Fruit fly (Drosophila melanogaster) whole organism, embryonic: ENCODE data around the gene Fer3.

Experiments
- ATbp ChIP-seq: fragments of 200-800 bp; sonication (Bioruptor generic); optimal IDR thresholded peaks from 2 replicates; lab custom pipeline; 2017; ENCODE audit warnings: missing biosample characterization, mild to moderate bottlenecking, missing genetic modification characterization, missing genetic modification reagents
- CG10543 ChIP-seq: fragments of 200-800 bp; sonication (Bioruptor generic); optimal IDR thresholded peaks from 3 replicates; lab custom pipeline; 2017; ENCODE audit warnings: missing biosample characterization, mild to moderate bottlenecking, missing genetic modification characterization, moderate library complexity
- CG10654 ChIP-seq: fragments of 200-800 bp; sonication (Bioruptor generic); optimal IDR thresholded peaks from 2 replicates; lab custom pipeline; 2016; ENCODE audit warnings: missing biosample characterization, missing genetic modification characterization
- CG12391 ChIP-seq: fragments of 200-800 bp; sonication (Bioruptor generic); optimal IDR thresholded peaks from 3 replicates; lab custom pipeline; 2018; ENCODE audit warnings: missing biosample characterization, mild to moderate bottlenecking, missing genetic modification characterization, moderate library complexity
- CG13894 ChIP-seq: fragments of 200-800 bp; sonication (Bioruptor generic); optimal IDR thresholded peaks from 3 replicates; lab custom pipeline; 2018; ENCODE audit warnings: missing biosample characterization, mild to moderate bottlenecking, missing genetic modification characterization, moderate library complexity
- CG15269 ChIP-seq: fragments of 200-800 bp; sonication (Bioruptor generic); optimal IDR thresholded peaks from 2 replicates; lab custom pipeline; 2018; ENCODE audit warnings: missing biosample characterization, mild to moderate bottlenecking, missing genetic modification characterization, moderate library complexity
- CG15514 ChIP-seq: fragments of 200-800 bp; sonication (Bioruptor generic); optimal IDR thresholded peaks from 3 replicates; lab custom pipeline; 2017; ENCODE audit warnings: missing biosample characterization, missing genetic modification characterization, mild to moderate bottlenecking, moderate library complexity, missing genetic modification reagents
- CG17361 ChIP-seq: fragments of 200-800 bp; sonication (Bioruptor generic); IDR thresholded peaks from 3 replicates; pipeline ENCODE4 v1.3.6; 2022; ENCODE audit warnings: missing biosample characterization, missing genetic modification characterization
- CG34422 ChIP-seq: fragments of 200-800 bp; sonication (Bioruptor generic); IDR thresholded peaks from 3 replicates; pipeline ENCODE4 v1.3.6; 2022; ENCODE audit warnings: missing biosample characterization, missing genetic modification characterization
- CG4730 ChIP-seq: fragments of 200-800 bp; sonication (Bioruptor generic); IDR thresholded peaks from 2 replicates; pipeline ENCODE4 v1.3.6; 2022; ENCODE audit warnings: missing biosample characterization, missing genetic modification characterization
- CG6175 ChIP-seq: fragments of 200-800 bp; sonication (Bioruptor generic); IDR thresholded peaks from 3 replicates; pipeline ENCODE4 v1.3.6; 2022; ENCODE audit warnings: missing biosample characterization, missing genetic modification characterization
- CG7556 ChIP-seq: fragments of 200-800 bp; sonication (Bioruptor generic); optimal IDR thresholded peaks from 2 replicates; lab custom pipeline; 2017; ENCODE audit warnings: missing biosample characterization, mild to moderate bottlenecking, missing genetic modification characterization
- CG8290 ChIP-seq, 3 experiments: fragments of 200-800 bp; sonication (Bioruptor generic); optimal IDR thresholded peaks; 2 replicates each; lab custom pipeline; 2016 to 2019; ENCODE audit warnings: missing biosample characterization in 3 of 3, missing genetic modification characterization in 3 of 3, mild to moderate bottlenecking in 2 of 3, moderate library complexity in 1 of 3
- CG8765 ChIP-seq: fragments of 200-800 bp; sonication (Bioruptor generic); IDR thresholded peaks from 2 replicates; pipeline ENCODE4 v1.3.6; 2022; ENCODE audit warnings: missing biosample characterization, missing genetic modification characterization
- CG8944 ChIP-seq: fragments of 200-800 bp; sonication (Bioruptor generic); optimal IDR thresholded peaks from 3 replicates; lab custom pipeline; 2016; ENCODE audit warnings: missing biosample characterization, missing genetic modification characterization
- CG9437 ChIP-seq: fragments of 200-800 bp; sonication (Bioruptor generic); optimal IDR thresholded peaks from 2 replicates; lab custom pipeline; 2018; ENCODE audit warnings: missing biosample characterization, mild to moderate bottlenecking, missing genetic modification characterization
- CoRest ChIP-seq: fragments of 200-800 bp; sonication (Bioruptor generic); optimal IDR thresholded peaks from 3 replicates; lab custom pipeline; 2018; ENCODE audit warnings: missing biosample characterization, mild to moderate bottlenecking, missing genetic modification characterization, moderate library complexity
- Dek ChIP-seq: fragments of 200-800 bp; sonication (Bioruptor generic); optimal IDR thresholded peaks from 3 replicates; lab custom pipeline; 2019; ENCODE audit warnings: missing biosample characterization, mild to moderate bottlenecking, missing genetic modification characterization, moderate library complexity
- Doc3 ChIP-seq: fragments of 200-800 bp; sonication (Bioruptor generic); IDR thresholded peaks from 3 replicates; pipeline ENCODE4 v1.3.6; 2022; ENCODE audit warnings: missing biosample characterization, missing genetic modification characterization; ENCODE audit not compliant: partially characterized antibody
- Fer1 ChIP-seq: fragments of 200-800 bp; sonication (Bioruptor generic); optimal IDR thresholded peaks from 2 replicates; lab custom pipeline; 2017; ENCODE audit warnings: missing biosample characterization, mild to moderate bottlenecking, missing genetic modification characterization
- GATAe ChIP-seq: fragments of 200-800 bp; sonication (Bioruptor generic); conservative IDR thresholded peaks from 2 replicates; pipeline ENCODE4 v1.3.6; 2022; ENCODE audit warnings: missing biosample characterization, missing genetic modification characterization
- MBD-R2 ChIP-seq: fragments of 200-800 bp; sonication (Bioruptor generic); IDR thresholded peaks from 2 replicates; pipeline ENCODE4 v1.3.6; 2022; ENCODE audit warnings: missing biosample characterization, missing genetic modification characterization
- Oaz ChIP-seq: fragments of 200-800 bp; sonication (Bioruptor generic); IDR thresholded peaks from 2 replicates; pipeline ENCODE4 v1.3.6; 2022; ENCODE audit warnings: missing biosample characterization, missing genetic modification characterization
- Xbp1 ChIP-seq: fragments of 200-800 bp; sonication (Bioruptor generic); optimal IDR thresholded peaks from 3 replicates; lab custom pipeline; 2016; ENCODE audit warnings: missing biosample characterization, mild to moderate bottlenecking, missing genetic modification characterization
- bigmax ChIP-seq: fragments of 200-800 bp; sonication (Bioruptor generic); optimal IDR thresholded peaks from 2 replicates; lab custom pipeline; 2018; ENCODE audit warnings: missing biosample characterization, mild to moderate bottlenecking, missing genetic modification characterization
- br ChIP-seq: fragments of >200 bp; optimal IDR thresholded peaks from 2 replicates; lab custom pipeline; 2017
- caup ChIP-seq: fragments of 200-800 bp; sonication (Bioruptor generic); optimal IDR thresholded peaks from 3 replicates; lab custom pipeline; 2017; ENCODE audit warnings: missing biosample characterization, mild to moderate bottlenecking, missing genetic modification characterization, moderate library complexity; ENCODE audit not compliant: severe bottlenecking
- chm ChIP-seq: fragments of 200-800 bp; sonication (Bioruptor generic); IDR thresholded peaks from 2 replicates; pipeline ENCODE4 v1.3.6; 2022; ENCODE audit warnings: missing biosample characterization, missing genetic modification characterization
- cwo ChIP-seq: fragments of 200-800 bp; sonication (Bioruptor generic); optimal IDR thresholded peaks from 3 replicates; lab custom pipeline; 2017; ENCODE audit warnings: missing biosample characterization, missing genetic modification characterization, mild to moderate bottlenecking, moderate library complexity, missing genetic modification reagents
- ewg ChIP-seq: fragments of 200-800 bp; sonication (Bioruptor generic); optimal IDR thresholded peaks from 3 replicates; lab custom pipeline; 2017; ENCODE audit warnings: mild to moderate bottlenecking, missing biosample characterization, missing genetic modification reagents, missing genetic modification characterization
- exex ChIP-seq: fragments of 200-800 bp; sonication (Bioruptor generic); optimal IDR thresholded peaks from 4 replicates; lab custom pipeline; 2018; ENCODE audit warnings: missing biosample characterization, mild to moderate bottlenecking, missing genetic modification characterization, moderate library complexity
- grn ChIP-seq: fragments of 200-800 bp; sonication (Bioruptor generic); optimal IDR thresholded peaks from 3 replicates; lab custom pipeline; 2017; ENCODE audit warnings: missing biosample characterization, missing genetic modification characterization
- hkb ChIP-seq, 2 experiments: fragments of 200-800 bp in 1 of 2; fragments of >200 bp in 1 of 2; sonication (Bioruptor generic) in 1 of 2; IDR thresholded peaks in 1 of 2; optimal IDR thresholded peaks in 1 of 2; 2 replicates each; pipeline versions ENCODE4 v1.3.6 to Lab custom; 2017 to 2022; ENCODE audit warnings: missing biosample characterization in 1 of 2, missing genetic modification characterization in 1 of 2
- hth ChIP-seq: fragments of >200 bp; optimal IDR thresholded peaks from 2 replicates; lab custom pipeline; 2017; ENCODE audit warnings: inconsistent platforms
- mirr ChIP-seq: fragments of 200-800 bp; sonication (Bioruptor generic); optimal IDR thresholded peaks from 3 replicates; lab custom pipeline; 2018; ENCODE audit warnings: missing biosample characterization, mild to moderate bottlenecking, missing genetic modification characterization
- org-1 ChIP-seq: fragments of 200-800 bp; sonication (Bioruptor generic); optimal IDR thresholded peaks from 2 replicates; lab custom pipeline; 2017; ENCODE audit warnings: missing biosample characterization, missing genetic modification characterization
- prd ChIP-seq, 3 experiments: fragments of >200 bp in 2 of 3; fragments of 200-800 bp in 1 of 3; sonication (Bioruptor generic) in 1 of 3; optimal IDR thresholded peaks in 2 of 3; IDR thresholded peaks in 1 of 3; 2 replicates in 2 of 3; 3 replicates in 1 of 3; pipeline versions ENCODE4 v1.3.6 to Lab custom; 2017 to 2022; ENCODE audit warnings: missing biosample characterization in 1 of 3, missing genetic modification characterization in 1 of 3
- sc ChIP-seq, 3 experiments: fragments of >200 bp in 2 of 3; fragments of 200-800 bp in 1 of 3; sonication (Bioruptor generic) in 1 of 3; optimal IDR thresholded peaks; 2 replicates in 2 of 3; 3 replicates in 1 of 3; lab custom pipeline; 2017; ENCODE audit warnings: mild to moderate bottlenecking in 1 of 3, missing biosample characterization in 1 of 3, missing genetic modification characterization in 1 of 3, missing genetic modification reagents in 1 of 3
- scrt ChIP-seq: fragments of 200-800 bp; sonication (Bioruptor generic); optimal IDR thresholded peaks from 2 replicates; lab custom pipeline; 2018; ENCODE audit warnings: missing biosample characterization, mild to moderate bottlenecking, missing genetic modification characterization, moderate library complexity
- sd ChIP-seq: fragments of 200-800 bp; sonication (Bioruptor generic); optimal IDR thresholded peaks from 3 replicates; lab custom pipeline; 2018; ENCODE audit warnings: missing biosample characterization, mild to moderate bottlenecking, missing genetic modification characterization, moderate library complexity
- sens-2 ChIP-seq: fragments of 200-800 bp; sonication (Bioruptor generic); IDR thresholded peaks from 2 replicates; pipeline ENCODE4 v1.3.6; 2022; ENCODE audit warnings: missing biosample characterization, missing genetic modification characterization
- seq ChIP-seq: fragments of 200-800 bp; sonication (Bioruptor generic); IDR thresholded peaks from 2 replicates; pipeline ENCODE4 v1.3.6; 2022; ENCODE audit warnings: missing biosample characterization, missing genetic modification characterization
- sug ChIP-seq: fragments of 200-800 bp; optimal IDR thresholded peaks from 2 replicates; lab custom pipeline; 2019; ENCODE audit warnings: missing biosample characterization, mild to moderate bottlenecking, missing genetic modification characterization, moderate library complexity
- unpg ChIP-seq: fragments of 200-800 bp; sonication (Bioruptor generic); optimal IDR thresholded peaks from 3 replicates; lab custom pipeline; 2018; ENCODE audit warnings: missing biosample characterization, mild to moderate bottlenecking, missing genetic modification characterization, moderate library complexity

Gene Fer3

dm6 chr3R:11669017-11669953, 24.8 kb downstream of the Fer3 start (continued):
- no peak for TF ChIP-seq Xbp1
- no peak for TF ChIP-seq CoRest (tag; lab: Kevin White, UChicago)
- TF ChIP-seq ATbp (GFP tag; lab: Kevin White, UChicago): no peak
- peak; percentile 52 for TF ChIP-seq mirr (GFP tag; lab: Kevin White, UChicago)
- no peak for TF ChIP-seq MBD-R2 (GFP tag; lab: Robert Waterston, UW)
- peak; percentile 96 for TF ChIP-seq hkb (optimal IDR thresholded peaks at IDR 0.05; lab: Kevin White, UChicago)
- TF ChIP-seq hkb (GFP tag; IDR thresholded peaks at IDR 0.05; lab: Robert Waterston, UW): 0 out of 2 replicates have a peak, but pooled peaks have one; percentile 19
- TF ChIP-seq CG17361 (GFP tag; lab: Robert Waterston, UW): no peak
- no peak for TF ChIP-seq CG9437 (GFP tag; lab: Kevin White, UChicago)
- TF ChIP-seq bigmax (GFP tag; lab: Kevin White, UChicago): no peak
- no peak for TF ChIP-seq br
- TF ChIP-seq CG4730 (GFP tag; lab: Robert Waterston, UW): no peak
- TF ChIP-seq Oaz: no peak
- no peak for TF ChIP-seq CG8944
- no peak for TF ChIP-seq org-1 (GFP tag; lab: Kevin White, UChicago)
- no peak for TF ChIP-seq CG7556 (GFP tag; lab: Kevin White, UChicago)
- TF ChIP-seq CG34422 (GFP tag; lab: Robert Waterston, UW): no peak
- TF ChIP-seq GATAe: no peak
- TF ChIP-seq CG6175: peak; percentile 71
- TF ChIP-seq cwo: peak; percentile 6
- TF ChIP-seq ewg (GFP tag; lab: Kevin White, UChicago): no peak
- TF ChIP-seq exex (tag; lab: Kevin White, UChicago): peak; percentile 6
- no peak for TF ChIP-seq CG8765 (GFP tag; lab: Robert Waterston, UW)
- TF ChIP-seq Doc3: 0 out of 3 replicates have a peak, but pooled peaks have one; percentile 31
- no peak for TF ChIP-seq CG10654

DNA sequence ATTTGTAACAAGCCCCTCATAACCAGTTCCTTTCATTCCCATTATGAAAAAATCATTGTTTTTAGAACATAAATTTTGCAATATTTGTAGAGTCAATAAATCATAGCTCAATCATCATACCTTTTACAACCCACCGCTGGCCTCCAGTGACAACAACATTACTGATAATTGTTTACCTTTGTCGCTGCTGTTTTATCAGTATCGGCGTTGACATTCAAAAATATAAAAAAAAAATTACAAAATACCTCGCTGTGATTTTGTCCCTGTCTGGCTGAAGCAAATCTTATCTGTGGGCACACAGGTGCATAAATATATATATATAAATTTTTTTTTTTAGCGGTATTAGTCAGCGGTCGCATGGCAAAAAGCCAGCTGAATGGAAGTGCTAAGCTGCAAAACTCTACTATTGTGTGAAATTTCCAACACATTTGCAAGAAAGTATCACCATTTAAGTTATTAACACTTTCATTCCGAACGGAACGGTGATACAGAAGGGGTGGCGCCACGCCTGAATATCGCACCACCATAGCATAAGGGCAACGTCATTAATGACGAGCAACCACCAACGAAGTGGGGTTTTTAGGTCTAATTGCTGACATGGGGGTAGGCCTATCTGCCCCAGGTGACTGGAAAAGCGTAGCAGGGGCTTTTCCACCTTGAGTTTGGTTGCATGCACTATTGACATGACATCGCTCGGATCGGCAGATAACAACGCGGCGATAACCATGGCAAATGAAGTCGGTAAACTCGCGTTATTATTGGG, 28.0 kb downstream of the Fer3 start:
- TF ChIP-seq scrt (GFP tag; lab: Kevin White, UChicago) (peak; percentile 2), caup (peak; percentile 36), GATAe (peak; percentile 78), prd (optimal IDR thresholded peaks at IDR 0.05; lab: Kevin White, UChicago) (no peak), prd (GFP tag; IDR thresholded peaks at IDR 0.05; lab: Robert Waterston, UW) (no peak), sens-2 (GFP tag; lab: Robert Waterston, UW) (0 out of 2 replicates have a peak, but pooled peaks have one; percentile 21), CG13894 (tag; lab: Kevin White, UChicago) (peak; percentile 11), mirr (GFP tag; lab: Kevin White, UChicago) (peak; percentile 82), hth (lab: Kevin White, UChicago) (no peak), CG12391 (tag; lab: Kevin White, UChicago) (peak; percentile 3), seq (GFP tag; lab: Robert Waterston, UW) (0 out of 2 replicates have a peak, but pooled peaks have one; percentile 10), sc (optimal IDR thresholded peaks at IDR 0.05; lab: Kevin White, UChicago) (no peak), sc (GFP tag; optimal IDR thresholded peaks at IDR 0.05; lab: Kevin White, UChicago) (no peak), CG10543 (peak; percentile 25), grn (GFP tag; lab: Kevin White, UChicago) (peak; percentile 35), CG15269 (tag; lab: Kevin White, UChicago) (peak; percentile 27), CG8290 (GFP tag; optimal IDR thresholded peaks at IDR 0.05; lab: Kevin White, UChicago) (no peak), CG8290 (tag; optimal IDR thresholded peaks at IDR 0.05; lab: Kevin White, UChicago) (peak in 1 of 2 experiments; percentile 6), CG6175 (0 out of 3 replicates have a peak, but pooled peaks have one; percentile 10), unpg (GFP tag; lab: Kevin White, UChicago) (peak; percentile 4), Fer1 (GFP tag; lab: Kevin White, UChicago) (peak; percentile 39), Dek (peak; percentile 41), chm (no peak), sd (tag; lab: Kevin White, UChicago) (peak; percentile 85), CG15514 (GFP tag; lab: Kevin White, UChicago) (peak; percentile 38), sug (tag; lab: Kevin White, UChicago) (peak; percentile 91)
